Fruit fly (Drosophila melanogaster): ENCODE data around the gene Or85f.

- TF ChIP-seq CG32121 (GFP tag; IDR thresholded peaks at IDR 0.05), result no peak
- no peak for TF ChIP-seq CG9948 (tag; optimal IDR thresholded peaks at IDR 0.05)
- TF ChIP-seq CG4496 (GFP tag; IDR thresholded peaks at IDR 0.05), result no peak
- TF ChIP-seq CG17806 (tag; optimal IDR thresholded peaks at IDR 0.05), result no peak
- no peak for TF ChIP-seq EcR (GFP tag; optimal IDR thresholded peaks at IDR 0.05)
- TF ChIP-seq CG12605 (GFP tag; IDR thresholded peaks at IDR 0.05), result no peak
- TF ChIP-seq gl (tag; optimal IDR thresholded peaks at IDR 0.05), result no peak
- TF ChIP-seq CG15710 (tag; optimal IDR thresholded peaks at IDR 0.05), result no peak
- TF ChIP-seq Pif1A (GFP tag; optimal IDR thresholded peaks at IDR 0.05), result no peak
Measured at dm6 chr3R:9355195-9355594, 42.8 kb upstream of the Or85f start, which contains the start of gene CG43675.

Measured in whole organism, pupa.